Worm (Caenorhabditis elegans) whole organism, late embryonic: ENCODE data around the gene srsx-27.

Experiments used
- ahr-1 ChIP-seq: sonication (generic microtip); optimal IDR thresholded peaks from 2 replicates; lab custom pipeline; 2016; ENCODE audit warnings: missing genetic modification characterization, missing compliant biosample characterization
- ceh-6 ChIP-seq: fragments of 200-800 bp; sonication (Bioruptor generic); optimal IDR thresholded peaks from 2 replicates; lab custom pipeline; 2018; ENCODE audit warnings: mild to moderate bottlenecking, missing genetic modification characterization, missing compliant biosample characterization
- elt-2 ChIP-seq: sonication (generic microtip); optimal IDR thresholded peaks from 2 replicates; lab custom pipeline; 2016; ENCODE audit warnings: missing genetic modification reagents, missing genetic modification characterization, missing compliant biosample characterization
- ets-4 ChIP-seq: sonication (generic microtip); optimal IDR thresholded peaks from 2 replicates; lab custom pipeline; 2016; ENCODE audit warnings: missing genetic modification characterization, missing compliant biosample characterization
- hlh-30 ChIP-seq: sonication (generic microtip); optimal IDR thresholded peaks from 2 replicates; lab custom pipeline; 2017; ENCODE audit warnings: antibody characterized with exemption, missing genetic modification characterization, missing compliant biosample characterization; ENCODE audit not compliant: insufficient read depth
- pha-4 ChIP-seq: fragments of 150-350 bp; optimal IDR thresholded peaks from 2 replicates; lab custom pipeline; 2018; ENCODE audit warnings: missing biosample characterization, missing genetic modification reagents, missing genetic modification characterization

- TF ChIP-seq ceh-6 (GFP tag; lab: Kevin White, UChicago) (no peak), pha-4 (tag; lab: Kevin White, UChicago) (no peak), hlh-30 (tag; lab: Kevin White, UChicago) (no peak), elt-2 (no peak), ahr-1 (no peak), ets-4 (tag; lab: Kevin White, UChicago) (no peak)
Observed at ce11 chrV:10146787-10147186, 3.0 kb upstream of the srsx-27 start.
